Worm (Caenorhabditis elegans) whole organism, mixed stage, embryonic: ENCODE results near the gene fbxc-20.

Experiments used
- blmp-1 ChIP-seq: fragments of 150-350 bp; optimal IDR thresholded peaks from 2 replicates; lab custom pipeline; 2014; ENCODE audit warnings: missing biosample characterization, missing genetic modification characterization
- elt-1 ChIP-seq: sonication (generic microtip); optimal IDR thresholded peaks from 2 replicates; lab custom pipeline; 2017; ENCODE audit warnings: missing genetic modification characterization, mild to moderate bottlenecking, missing compliant biosample characterization, antibody characterized with exemption, moderate library complexity, borderline replicate concordance; ENCODE audit not compliant: insufficient read depth
- lin-13 ChIP-seq: fragments of 150-350 bp; optimal IDR thresholded peaks from 2 replicates; lab custom pipeline; 2014; ENCODE audit warnings: missing biosample characterization, missing genetic modification characterization
- nhr-12 ChIP-seq: fragments of 150-350 bp; optimal IDR thresholded peaks from 2 replicates; lab custom pipeline; 2014; ENCODE audit warnings: missing biosample characterization, missing genetic modification characterization
- nhr-237 ChIP-seq: fragments of 150-350 bp; optimal IDR thresholded peaks from 2 replicates; lab custom pipeline; 2014; ENCODE audit warnings: missing biosample characterization, missing genetic modification characterization
- nhr-76 ChIP-seq: sonication (generic microtip); optimal IDR thresholded peaks from 2 replicates; lab custom pipeline; 2017; ENCODE audit warnings: missing biosample characterization, missing genetic modification characterization
- sptf-1 ChIP-seq: sonication (generic microtip); optimal IDR thresholded peaks from 2 replicates; lab custom pipeline; 2017; ENCODE audit warnings: mild to moderate bottlenecking, missing genetic modification characterization, moderate library complexity, missing compliant biosample characterization
- zip-8 ChIP-seq: fragments of 150-350 bp; optimal IDR thresholded peaks from 2 replicates; lab custom pipeline; 2014; ENCODE audit warnings: missing biosample characterization, missing genetic modification characterization
- ztf-11 ChIP-seq: fragments of 150-350 bp; optimal IDR thresholded peaks from 2 replicates; lab custom pipeline; 2014; ENCODE audit warnings: missing biosample characterization, missing genetic modification characterization

- TF ChIP-seq nhr-237 (tag; lab: Kevin White, UChicago) (no peak), elt-1 (tag; lab: Kevin White, UChicago) (no peak), zip-8 (tag; lab: Kevin White, UChicago) (no peak), nhr-12 (tag; lab: Kevin White, UChicago) (no peak), ztf-11 (no peak), blmp-1 (tag; lab: Kevin White, UChicago) (no peak), sptf-1 (tag; lab: Kevin White, UChicago) (no peak), lin-13 (tag; lab: Kevin White, UChicago) (no peak), nhr-76 (no peak)
Observed at ce11 chrII:2399810-2400209, 19.1 kb upstream of the fbxc-20 start.
